Worm (Caenorhabditis elegans) whole organism, early embryonic: Measurements from ENCODE around the gene spp-12.

Source experiments
- B0310.2 ChIP-seq: sonication (generic microtip); optimal IDR thresholded peaks from 2 replicates; lab custom pipeline; 2016; ENCODE audit warnings: mild to moderate bottlenecking, missing genetic modification characterization, missing compliant biosample characterization
- ama-1 ChIP-seq: fragments of 150-350 bp; optimal IDR thresholded peaks from 2 replicates; lab custom pipeline; 2014
- hnd-1 ChIP-seq: sonication (generic microtip); optimal IDR thresholded peaks from 2 replicates; lab custom pipeline; 2016; ENCODE audit warnings: missing genetic modification characterization, missing compliant biosample characterization
- pes-1 ChIP-seq: fragments of 200-800 bp; sonication (Bioruptor generic); IDR thresholded peaks from 2 replicates; pipeline ENCODE4 v1.3.6; 2022; ENCODE audit warnings: missing genetic modification reagents, missing genetic modification characterization, missing compliant biosample characterization
- scrt-1 ChIP-seq: fragments of 200-800 bp; sonication (Bioruptor generic); IDR thresholded peaks from 2 replicates; pipeline ENCODE4 v1.3.6; 2022; ENCODE audit warnings: missing genetic modification characterization, missing compliant biosample characterization
- tbx-11 ChIP-seq: fragments of 200-800 bp; sonication (Bioruptor generic); IDR thresholded peaks from 2 replicates; pipeline ENCODE4 v1.3.6; 2022; ENCODE audit warnings: missing genetic modification characterization, missing compliant biosample characterization

DNA sequence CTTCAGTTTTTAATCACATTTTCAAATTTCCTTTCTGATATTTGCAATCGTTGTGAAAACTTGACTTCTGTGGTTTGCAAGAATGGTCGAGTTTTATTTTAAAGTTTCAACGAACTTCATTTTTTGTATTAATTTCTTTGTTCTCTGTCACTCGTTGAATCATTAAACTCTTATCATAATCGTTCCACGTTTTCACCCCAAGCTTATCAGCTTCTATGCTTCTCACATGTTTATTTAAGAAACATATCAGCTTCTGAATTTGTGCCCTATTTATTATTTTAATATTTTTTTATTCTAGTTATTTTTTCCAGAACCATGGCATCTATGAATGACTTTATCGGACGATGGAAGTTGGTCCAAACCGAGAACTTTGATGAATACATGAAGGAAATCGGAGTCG, 10.4 kb upstream of the spp-12 start, which contains the start of gene lbp-7:
- TF ChIP-seq ama-1 (lab: Kevin White, UChicago), result no peak
- TF ChIP-seq B0310.2 (tag; lab: Kevin White, UChicago), result no peak
- TF ChIP-seq tbx-11 (GFP tag; lab: Robert Waterston, UW), result no peak
- no peak for TF ChIP-seq pes-1 (GFP tag; lab: Robert Waterston, UW)
- no peak for TF ChIP-seq scrt-1 (GFP tag; lab: Robert Waterston, UW)
- no peak for TF ChIP-seq hnd-1 (tag; lab: Kevin White, UChicago)
